Fruit fly (Drosophila melanogaster) whole organism, embryonic: ENCODE measurements around the gene bab1.

ENCODE experiments used
- CG10267 ChIP-seq: fragments of 200-800 bp; sonication (Bioruptor generic); optimal IDR thresholded peaks from 2 replicates; lab custom pipeline; 2018; ENCODE audit warnings: missing biosample characterization, mild to moderate bottlenecking, missing genetic modification characterization, moderate library complexity
- CG11456 ChIP-seq: fragments of 200-800 bp; sonication (Bioruptor generic); IDR thresholded peaks from 3 replicates; pipeline ENCODE4 v1.3.6; 2022; ENCODE audit warnings: missing biosample characterization, missing genetic modification characterization
- CG11504 ChIP-seq: fragments of 200-800 bp; sonication (Bioruptor generic); optimal IDR thresholded peaks from 3 replicates; lab custom pipeline; 2019; ENCODE audit warnings: missing biosample characterization, mild to moderate bottlenecking, missing genetic modification characterization, moderate library complexity
- CG16813 ChIP-seq: fragments of 200-800 bp; sonication (Bioruptor generic); IDR thresholded peaks from 3 replicates; pipeline ENCODE4 v1.3.6; 2022; ENCODE audit warnings: missing biosample characterization, missing genetic modification characterization; ENCODE audit not compliant: partially characterized antibody
- CG17359 ChIP-seq: fragments of 200-800 bp; sonication (Bioruptor generic); optimal IDR thresholded peaks from 3 replicates; lab custom pipeline; 2018; ENCODE audit warnings: missing biosample characterization, mild to moderate bottlenecking, missing genetic modification characterization, moderate library complexity
- CG17612 ChIP-seq: fragments of 200-800 bp; sonication (Bioruptor generic); IDR thresholded peaks from 2 replicates; pipeline ENCODE4 v1.3.6; 2022; ENCODE audit warnings: missing biosample characterization, missing genetic modification characterization
- CG17829 ChIP-seq: fragments of 200-800 bp; optimal IDR thresholded peaks from 2 replicates; lab custom pipeline; 2019; ENCODE audit warnings: missing biosample characterization, mild to moderate bottlenecking, missing genetic modification characterization, moderate library complexity
- CG18262 ChIP-seq: fragments of 200-800 bp; optimal IDR thresholded peaks from 3 replicates; lab custom pipeline; 2019; ENCODE audit warnings: missing biosample characterization, mild to moderate bottlenecking, missing genetic modification characterization, moderate library complexity
- CG32772 ChIP-seq: fragments of 200-800 bp; sonication (Bioruptor generic); IDR thresholded peaks from 2 replicates; pipeline ENCODE4 v1.3.6; 2022; ENCODE audit warnings: missing biosample characterization, missing genetic modification characterization
- CG43689 ChIP-seq: fragments of 200-800 bp; sonication (Bioruptor generic); IDR thresholded peaks from 2 replicates; pipeline ENCODE4 v1.3.6; 2022; ENCODE audit warnings: missing biosample characterization, missing genetic modification characterization
- CG4707 ChIP-seq: fragments of 200-800 bp; sonication (Bioruptor generic); optimal IDR thresholded peaks from 2 replicates; lab custom pipeline; 2018; ENCODE audit warnings: missing biosample characterization, mild to moderate bottlenecking, missing genetic modification characterization, moderate library complexity
- CG5953 ChIP-seq: fragments of 200-800 bp; sonication (Bioruptor generic); IDR thresholded peaks from 2 replicates; pipeline ENCODE4 v1.3.6; 2022; ENCODE audit warnings: missing biosample characterization, missing genetic modification characterization
- CG8290 ChIP-seq, 3 experiments: fragments of 200-800 bp; sonication (Bioruptor generic); optimal IDR thresholded peaks; 2 replicates each; lab custom pipeline; 2016 to 2019; ENCODE audit warnings: missing biosample characterization in 3 of 3, missing genetic modification characterization in 3 of 3, mild to moderate bottlenecking in 2 of 3, moderate library complexity in 1 of 3
- CG8388 ChIP-seq: fragments of 200-800 bp; sonication (Bioruptor generic); optimal IDR thresholded peaks from 2 replicates; lab custom pipeline; 2019; ENCODE audit warnings: missing biosample characterization, mild to moderate bottlenecking, missing genetic modification characterization, moderate library complexity
- CG9437 ChIP-seq: fragments of 200-800 bp; sonication (Bioruptor generic); optimal IDR thresholded peaks from 2 replicates; lab custom pipeline; 2018; ENCODE audit warnings: missing biosample characterization, mild to moderate bottlenecking, missing genetic modification characterization
- D19B ChIP-seq: fragments of 200-800 bp; sonication (Bioruptor generic); optimal IDR thresholded peaks from 2 replicates; lab custom pipeline; 2017; ENCODE audit warnings: missing biosample characterization, mild to moderate bottlenecking, missing genetic modification characterization
- Dek ChIP-seq: fragments of 200-800 bp; sonication (Bioruptor generic); optimal IDR thresholded peaks from 3 replicates; lab custom pipeline; 2019; ENCODE audit warnings: missing biosample characterization, mild to moderate bottlenecking, missing genetic modification characterization, moderate library complexity
- H15 ChIP-seq: fragments of 200-800 bp; sonication (Bioruptor generic); IDR thresholded peaks from 3 replicates; pipeline ENCODE4 v1.3.6; 2022; ENCODE audit warnings: missing biosample characterization, missing genetic modification characterization
- HLH3B ChIP-seq: fragments of 200-800 bp; sonication (Bioruptor generic); IDR thresholded peaks from 2 replicates; pipeline ENCODE4 v1.3.6; 2022; ENCODE audit warnings: missing biosample characterization, missing genetic modification characterization
- Jarid2 ChIP-seq: fragments of 200-800 bp; sonication (Bioruptor generic); optimal IDR thresholded peaks from 3 replicates; lab custom pipeline; 2017; ENCODE audit warnings: mild to moderate bottlenecking, missing biosample characterization, missing genetic modification reagents, missing genetic modification characterization
- MESR4 ChIP-seq: fragments of 200-800 bp; sonication (Bioruptor generic); optimal IDR thresholded peaks from 2 replicates; lab custom pipeline; 2018; ENCODE audit warnings: missing biosample characterization, mild to moderate bottlenecking, missing genetic modification characterization, moderate library complexity
- NC2α ChIP-seq: fragments of 200-800 bp; sonication (Bioruptor generic); optimal IDR thresholded peaks from 2 replicates; lab custom pipeline; 2016; ENCODE audit warnings: missing biosample characterization, missing genetic modification characterization
- Nf-YA ChIP-seq: fragments of 200-800 bp; sonication (Bioruptor generic); IDR thresholded peaks from 2 replicates; pipeline ENCODE4 v1.3.6; 2022; ENCODE audit warnings: missing biosample characterization, missing genetic modification characterization
- Opbp ChIP-seq: fragments of 200-800 bp; sonication (Bioruptor generic); IDR thresholded peaks from 3 replicates; pipeline ENCODE4 v1.3.6; 2022; ENCODE audit warnings: missing biosample characterization, missing genetic modification characterization; ENCODE audit not compliant: partially characterized antibody
- Pdp1 ChIP-seq, 2 experiments: fragments of 200-800 bp; sonication (Bioruptor generic); optimal IDR thresholded peaks; 3 replicates each; lab custom pipeline; 2016; ENCODE audit warnings: missing biosample characterization in 2 of 2, missing genetic modification characterization in 2 of 2, mild to moderate bottlenecking in 1 of 2, moderate library complexity in 1 of 2
- Poxn ChIP-seq: fragments of 200-800 bp; sonication (Bioruptor generic); IDR thresholded peaks from 2 replicates; pipeline ENCODE4 v1.3.6; 2022; ENCODE audit warnings: missing biosample characterization, missing genetic modification characterization
- Sox102F ChIP-seq: fragments of 200-800 bp; sonication (Bioruptor generic); optimal IDR thresholded peaks from 2 replicates; lab custom pipeline; 2018; ENCODE audit warnings: missing biosample characterization, mild to moderate bottlenecking, missing genetic modification characterization, moderate library complexity
- bsh ChIP-seq, 2 experiments: fragments of 200-800 bp; sonication (Bioruptor generic); optimal IDR thresholded peaks; 2 replicates each; lab custom pipeline; 2017 to 2018; ENCODE audit warnings: mild to moderate bottlenecking in 2 of 2, missing biosample characterization in 2 of 2, missing genetic modification characterization in 2 of 2, moderate library complexity in 1 of 2
- dimm ChIP-seq: fragments of 200-800 bp; sonication (Bioruptor generic); IDR thresholded peaks from 2 replicates; pipeline ENCODE4 v1.3.6; 2022; ENCODE audit warnings: missing biosample characterization, missing genetic modification characterization
- dm ChIP-seq: fragments of 200-800 bp; sonication (Bioruptor generic); optimal IDR thresholded peaks from 3 replicates; lab custom pipeline; 2016; ENCODE audit warnings: missing biosample characterization, missing genetic modification characterization
- emc ChIP-seq: fragments of 200-800 bp; sonication (Bioruptor generic); optimal IDR thresholded peaks from 2 replicates; lab custom pipeline; 2016; ENCODE audit warnings: missing biosample characterization, missing genetic modification characterization
- gcm ChIP-seq: fragments of 200-800 bp; sonication (Bioruptor generic); optimal IDR thresholded peaks from 2 replicates; lab custom pipeline; 2019; ENCODE audit warnings: missing biosample characterization, mild to moderate bottlenecking, missing genetic modification characterization, moderate library complexity
- grau ChIP-seq: fragments of 200-800 bp; optimal IDR thresholded peaks from 3 replicates; lab custom pipeline; 2019; ENCODE audit warnings: missing biosample characterization, mild to moderate bottlenecking, missing genetic modification characterization, moderate library complexity
- gsb-n ChIP-seq: fragments of 200-800 bp; sonication (Bioruptor generic); optimal IDR thresholded peaks from 3 replicates; lab custom pipeline; 2018; ENCODE audit warnings: missing biosample characterization, mild to moderate bottlenecking, missing genetic modification characterization
- hb ChIP-seq: fragments of 200-800 bp; sonication (Bioruptor generic); IDR thresholded peaks from 3 replicates; pipeline ENCODE4 v1.3.6; 2022; ENCODE audit warnings: missing biosample characterization, missing genetic modification characterization; ENCODE audit not compliant: partially characterized antibody
- lab ChIP-seq: fragments of 200-800 bp; sonication (Bioruptor generic); optimal IDR thresholded peaks from 3 replicates; lab custom pipeline; 2017; ENCODE audit warnings: missing biosample characterization, missing genetic modification characterization, mild to moderate bottlenecking, moderate library complexity, missing genetic modification reagents
- lilli ChIP-seq: fragments of 200-800 bp; sonication (Bioruptor generic); optimal IDR thresholded peaks from 3 replicates; lab custom pipeline; 2016; ENCODE audit warnings: missing biosample characterization, missing genetic modification characterization
- nau ChIP-seq: fragments of 200-800 bp; sonication (Bioruptor generic); optimal IDR thresholded peaks from 3 replicates; lab custom pipeline; 2017; ENCODE audit warnings: missing biosample characterization, mild to moderate bottlenecking, missing genetic modification characterization, missing genetic modification reagents
- nmo ChIP-seq: fragments of 200-800 bp; sonication (Bioruptor generic); optimal IDR thresholded peaks from 2 replicates; lab custom pipeline; 2018; ENCODE audit warnings: missing biosample characterization, mild to moderate bottlenecking, missing genetic modification characterization, moderate library complexity
- peb ChIP-seq: fragments of 200-800 bp; sonication (Bioruptor generic); IDR thresholded peaks from 2 replicates; pipeline ENCODE4 v1.3.6; 2022; ENCODE audit warnings: missing biosample characterization, missing genetic modification characterization
- pho ChIP-seq: fragments of 200-800 bp; sonication (Bioruptor generic); optimal IDR thresholded peaks from 2 replicates; lab custom pipeline; 2016; ENCODE audit warnings: missing biosample characterization, missing genetic modification characterization
- pum ChIP-seq: fragments of 200-800 bp; sonication (Bioruptor generic); optimal IDR thresholded peaks from 2 replicates; lab custom pipeline; 2016; ENCODE audit warnings: missing biosample characterization, missing genetic modification characterization
- ranshi ChIP-seq: fragments of 200-800 bp; sonication (Bioruptor generic); IDR thresholded peaks from 2 replicates; pipeline ENCODE4 v1.3.6; 2022; ENCODE audit warnings: missing biosample characterization, missing genetic modification characterization
- sens-2 ChIP-seq: fragments of 200-800 bp; sonication (Bioruptor generic); IDR thresholded peaks from 2 replicates; pipeline ENCODE4 v1.3.6; 2022; ENCODE audit warnings: missing biosample characterization, missing genetic modification characterization
- sima ChIP-seq: fragments of 200-800 bp; sonication (Bioruptor generic); optimal IDR thresholded peaks from 2 replicates; lab custom pipeline; 2016; ENCODE audit warnings: missing biosample characterization, missing genetic modification characterization
- ssp ChIP-seq: fragments of 200-800 bp; sonication (Bioruptor generic); IDR thresholded peaks from 2 replicates; pipeline ENCODE4 v1.3.6; 2022; ENCODE audit warnings: missing biosample characterization, missing genetic modification characterization
- zf30C ChIP-seq: fragments of 200-800 bp; sonication (Bioruptor generic); optimal IDR thresholded peaks from 3 replicates; lab custom pipeline; 2018; ENCODE audit warnings: missing biosample characterization, mild to moderate bottlenecking, missing genetic modification characterization
- zfh1 ChIP-seq: fragments of 200-800 bp; sonication (Bioruptor generic); IDR thresholded peaks from 3 replicates; pipeline ENCODE4 v1.3.6; 2022; ENCODE audit warnings: missing biosample characterization, missing genetic modification characterization

Gene bab1

DNA sequence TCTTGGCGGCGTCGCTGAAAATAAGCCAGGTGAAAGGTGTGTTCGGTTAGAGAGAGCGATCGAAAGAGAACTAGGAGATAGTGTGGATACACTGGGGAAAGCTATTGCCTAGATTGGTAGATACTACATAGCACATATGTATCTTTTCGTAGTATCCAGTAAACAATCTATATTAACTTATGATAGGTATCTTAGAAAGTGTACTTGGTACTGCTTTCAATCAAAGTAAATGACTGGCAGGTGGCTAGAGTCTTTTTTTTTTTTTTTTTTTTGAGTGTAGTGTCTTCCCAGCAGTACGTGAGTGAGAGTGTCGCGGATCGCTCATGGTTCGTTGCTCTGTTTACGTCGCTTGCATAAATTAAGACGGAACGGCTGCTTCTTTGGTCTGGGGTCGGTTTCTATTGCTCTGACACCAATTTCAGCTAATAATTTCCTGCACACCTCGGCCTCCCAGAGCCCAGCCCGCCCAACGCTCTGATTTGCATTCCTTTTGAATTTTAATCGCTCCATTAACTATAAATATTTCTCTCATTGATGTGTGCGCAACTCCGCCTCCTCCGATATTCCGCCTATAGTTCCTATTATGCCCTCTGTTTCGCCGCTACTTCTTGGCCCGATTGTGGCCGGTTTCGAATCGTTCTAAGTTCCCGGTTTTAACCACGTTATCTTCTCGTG, 71.1 kb downstream of the bab1 start (continued):
- TF ChIP-seq CG18262: peak; percentile 70
- TF ChIP-seq lilli (GFP tag; lab: Kevin White, UChicago): peak; percentile 25
- TF ChIP-seq CG8388 (GFP tag; lab: Kevin White, UChicago): peak; percentile 75
- no peak for TF ChIP-seq CG43689 (GFP tag; lab: Robert Waterston, UW)
- TF ChIP-seq gcm: peak; percentile 26
- TF ChIP-seq sens-2 (GFP tag; lab: Robert Waterston, UW): peak; percentile 73
- peak; percentile 11 for TF ChIP-seq CG10267 (tag; lab: Kevin White, UChicago)
- no peak for TF ChIP-seq D19B (GFP tag; lab: Kevin White, UChicago)
- no peak for TF ChIP-seq pho (GFP tag; lab: Kevin White, UChicago)
- peak; percentile 49; the same call in 1 of the 2 replicates for TF ChIP-seq CG5953 (GFP tag; lab: Robert Waterston, UW)
- no peak for TF ChIP-seq hb (GFP tag; lab: Robert Waterston, UW)
- peak; percentile 72 for TF ChIP-seq nmo (GFP tag; lab: Kevin White, UChicago)
- TF ChIP-seq CG32772 (GFP tag; lab: Robert Waterston, UW): peak; percentile 48; the same call in 1 of the 2 replicates
- TF ChIP-seq CG11504 (tag; lab: Kevin White, UChicago): peak; percentile 82
- TF ChIP-seq CG9437 (GFP tag; lab: Kevin White, UChicago): no peak
- TF ChIP-seq CG8290 (GFP tag; optimal IDR thresholded peaks at IDR 0.05; lab: Kevin White, UChicago): peak; percentile 10
- TF ChIP-seq CG8290 (tag; optimal IDR thresholded peaks at IDR 0.05; lab: Kevin White, UChicago): no peak
- peak; percentile 29 for TF ChIP-seq NC2α (GFP tag; lab: Kevin White, UChicago)
- no peak for TF ChIP-seq emc (GFP tag; lab: Kevin White, UChicago)
- TF ChIP-seq grau (tag; lab: Kevin White, UChicago): peak; percentile 43
- peak; percentile 4 for TF ChIP-seq Dek
- peak; percentile 83 for TF ChIP-seq HLH3B
- TF ChIP-seq zfh1 (GFP tag; lab: Robert Waterston, UW): peak; percentile 85
- peak; percentile 72 for TF ChIP-seq H15 (GFP tag; lab: Robert Waterston, UW)
- TF ChIP-seq bsh (GFP tag; optimal IDR thresholded peaks at IDR 0.05; lab: Kevin White, UChicago): peak in 1 of 2 experiments; percentile 87
- TF ChIP-seq CG4707 (GFP tag; lab: Kevin White, UChicago): peak; percentile 29
- peak; percentile 70 for TF ChIP-seq ranshi (GFP tag; lab: Robert Waterston, UW)
- TF ChIP-seq CG17612 (GFP tag; lab: Robert Waterston, UW): no peak
- TF ChIP-seq ssp (GFP tag; lab: Robert Waterston, UW): peak; percentile 44; the same call in 1 of the 2 replicates
- TF ChIP-seq Opbp (GFP tag; lab: Robert Waterston, UW): no peak
- TF ChIP-seq CG11456 (GFP tag; lab: Robert Waterston, UW): no peak
- peak; percentile 75 for TF ChIP-seq Sox102F (GFP tag; lab: Kevin White, UChicago)
- TF ChIP-seq CG17829 (tag; lab: Kevin White, UChicago): peak; percentile 49
- TF ChIP-seq dm (GFP tag; lab: Kevin White, UChicago): no peak
- 0 out of 2 replicates have a peak, but pooled peaks have one; percentile 22 for TF ChIP-seq peb
- TF ChIP-seq Poxn: no peak
- peak; percentile 56 for TF ChIP-seq Nf-YA (GFP tag; lab: Robert Waterston, UW)
- peak; percentile 56 for TF ChIP-seq lab
- TF ChIP-seq MESR4 (GFP tag; lab: Kevin White, UChicago): no peak
- TF ChIP-seq gsb-n: peak; percentile 72
- TF ChIP-seq nau (GFP tag; lab: Kevin White, UChicago): peak; percentile 20
- peak; percentile 79 for TF ChIP-seq CG17359 (tag; lab: Kevin White, UChicago)
- TF ChIP-seq Pdp1 (GFP tag; optimal IDR thresholded peaks at IDR 0.05; lab: Kevin White, UChicago): peak in 1 of 2 experiments; percentile 52
- no peak for TF ChIP-seq sima (GFP tag; lab: Kevin White, UChicago)
- TF ChIP-seq dimm: peak; percentile 17; the same call in 1 of the 2 replicates
- TF ChIP-seq CG16813 (GFP tag; lab: Robert Waterston, UW): no peak
- no peak for TF ChIP-seq Jarid2
- no peak for TF ChIP-seq zf30C
- TF ChIP-seq pum (GFP tag; lab: Kevin White, UChicago): peak; percentile 73
